Worm (Caenorhabditis elegans) whole organism, young adult: ENCODE measurements around the gene sru-37.
A peak's percentile ranks its signal among the peaks of the same experiment; 100 is the strongest.

Source experiments
- B0261.1 ChIP-seq: sonication (generic microtip); optimal IDR thresholded peaks from 2 replicates; lab custom pipeline; 2016; ENCODE audit warnings: mild to moderate bottlenecking, missing genetic modification characterization, moderate library complexity, missing compliant biosample characterization
- F49E8.2 ChIP-seq: sonication (generic microtip); optimal IDR thresholded peaks from 3 replicates; lab custom pipeline; 2017; ENCODE audit warnings: missing genetic modification characterization, mild to moderate bottlenecking, missing compliant biosample characterization, antibody characterized with exemption, moderate library complexity; ENCODE audit not compliant: insufficient read depth
- F57A8.1 ChIP-seq: fragments of 200-800 bp; sonication (Bioruptor generic); optimal IDR thresholded peaks from 2 replicates; lab custom pipeline; 2018; ENCODE audit warnings: mild to moderate bottlenecking, missing genetic modification characterization, moderate library complexity, missing compliant biosample characterization
- Y53G8AR.9 ChIP-seq: fragments of 200-800 bp; sonication (Bioruptor generic); conservative IDR thresholded peaks from 2 replicates; pipeline ENCODE4 v1.3.6; 2022; ENCODE audit warnings: missing genetic modification reagents, missing genetic modification characterization, missing compliant biosample characterization
- aptf-2 ChIP-seq: fragments of 200-800 bp; sonication (Bioruptor generic); conservative IDR thresholded peaks from 2 replicates; pipeline ENCODE4 v1.3.6; 2022; ENCODE audit warnings: missing genetic modification reagents, missing genetic modification characterization, missing compliant biosample characterization
- atf-7 ChIP-seq: sonication (generic microtip); optimal IDR thresholded peaks from 2 replicates; lab custom pipeline; 2017; ENCODE audit warnings: mild to moderate bottlenecking, missing genetic modification characterization, missing compliant biosample characterization
- bed-2 ChIP-seq: fragments of 200-800 bp; sonication (Bioruptor generic); IDR thresholded peaks from 2 replicates; pipeline ENCODE4 v1.3.6; 2022; ENCODE audit warnings: missing genetic modification reagents, missing genetic modification characterization, missing compliant biosample characterization
- cebp-1 ChIP-seq, 2 experiments: fragments of 200-800 bp in 1 of 2; sonication (Bioruptor generic) in 1 of 2; sonication (generic microtip) in 1 of 2; IDR thresholded peaks in 1 of 2; optimal IDR thresholded peaks in 1 of 2; 2 replicates each; pipeline versions ENCODE4 v1.3.6 to Lab custom; 2017 to 2022; ENCODE audit warnings: missing compliant biosample characterization in 2 of 2, missing genetic modification characterization in 2 of 2, mild to moderate bottlenecking in 1 of 2, missing genetic modification reagents in 1 of 2, moderate library complexity in 1 of 2
- ceh-40 ChIP-seq: fragments of 200-800 bp; sonication (Bioruptor generic); IDR thresholded peaks from 2 replicates; pipeline ENCODE4 v1.3.6; 2022; ENCODE audit warnings: missing genetic modification characterization, missing compliant biosample characterization
- ekl-4 ChIP-seq: fragments of 200-800 bp; sonication (Bioruptor generic); IDR thresholded peaks from 2 replicates; pipeline ENCODE4 v1.3.6; 2022; ENCODE audit warnings: missing genetic modification reagents, missing genetic modification characterization, missing compliant biosample characterization
- gei-17 ChIP-seq: fragments of 200-800 bp; sonication (Bioruptor generic); optimal IDR thresholded peaks from 2 replicates; lab custom pipeline; 2018; ENCODE audit warnings: mild to moderate bottlenecking, missing genetic modification characterization, missing compliant biosample characterization
- lin-35 ChIP-seq, 3 experiments: fragments of 150-350 bp in 2 of 3; sonication (generic microtip) in 1 of 3; optimal IDR thresholded peaks; 2 replicates each; lab custom pipeline; 2014 to 2018; ENCODE audit warnings: missing biosample characterization in 3 of 3, missing genetic modification characterization in 3 of 3, missing genetic modification reagents in 3 of 3
- lsl-1 ChIP-seq: fragments of 200-800 bp; sonication (Bioruptor generic); optimal IDR thresholded peaks from 2 replicates; lab custom pipeline; 2018; ENCODE audit warnings: mild to moderate bottlenecking, missing genetic modification characterization, moderate library complexity, missing compliant biosample characterization
- mes-4 ChIP-seq: sonication (generic microtip); optimal IDR thresholded peaks from 2 replicates; lab custom pipeline; 2016; ENCODE audit warnings: missing genotype, missing genetic modification characterization, missing compliant biosample characterization
- nfyb-1 ChIP-seq: fragments of 200-800 bp; sonication (Bioruptor generic); IDR thresholded peaks from 2 replicates; pipeline ENCODE4 v1.3.6; 2022; ENCODE audit warnings: missing genetic modification reagents, missing genetic modification characterization, missing compliant biosample characterization
- pbrm-1 ChIP-seq: fragments of 200-800 bp; sonication (Bioruptor generic); IDR thresholded peaks from 2 replicates; pipeline ENCODE4 v1.3.6; 2022; ENCODE audit warnings: missing genetic modification reagents, missing genetic modification characterization, missing compliant biosample characterization
- rcor-1 ChIP-seq: fragments of 200-800 bp; sonication (Bioruptor generic); IDR thresholded peaks from 2 replicates; pipeline ENCODE4 v1.3.6; 2022; ENCODE audit warnings: missing genetic modification reagents, missing genetic modification characterization, missing compliant biosample characterization
- rec-8 ChIP-seq, 2 experiments: sonication (generic microtip); optimal IDR thresholded peaks; 2 replicates each; lab custom pipeline; 2016; ENCODE audit warnings: mild to moderate bottlenecking in 2 of 2, missing genetic modification characterization in 2 of 2, missing genetic modification reagents in 2 of 2, missing genotype in 2 of 2, missing biosample characterization in 1 of 2, missing compliant biosample characterization in 1 of 2, moderate library complexity in 1 of 2
- snpc-1.1 ChIP-seq: sonication (generic microtip); optimal IDR thresholded peaks from 2 replicates; lab custom pipeline; 2017; ENCODE audit warnings: missing genetic modification characterization, mild to moderate bottlenecking, missing compliant biosample characterization, antibody characterized with exemption, moderate library complexity, missing genotype, missing genetic modification reagents; ENCODE audit not compliant: insufficient read depth
- zim-3 ChIP-seq: sonication (generic microtip); optimal IDR thresholded peaks from 2 replicates; lab custom pipeline; 2017; ENCODE audit warnings: mild to moderate bottlenecking, missing genetic modification characterization, moderate library complexity, missing compliant biosample characterization

Gene sru-37

ce11 chrV:9843376-9843916, 38.2 kb downstream of the sru-37 start, which contains the start of gene sru-8:
Gene sru-8, plus strand, starts transcription at chrV:9843866.
- TF ChIP-seq B0261.1 (tag; lab: Kevin White, UChicago) (no peak), lin-35 (GFP tag; optimal IDR thresholded peaks at IDR 0.05; lab: Kevin White, UChicago) (no peak), ceh-40 (no peak), lsl-1 (GFP tag; lab: Kevin White, UChicago) (no peak), gei-17 (GFP tag; lab: Kevin White, UChicago) (no peak), atf-7 (tag; lab: Kevin White, UChicago) (no peak), cebp-1 (GFP tag; IDR thresholded peaks at IDR 0.05; lab: Robert Waterston, UW) (no peak), cebp-1 (tag; optimal IDR thresholded peaks at IDR 0.05; lab: Kevin White, UChicago) (no peak), snpc-1.1 (tag; lab: Kevin White, UChicago) (no peak), nfyb-1 (GFP tag; lab: Robert Waterston, UW) (no peak), mes-4 (no peak), bed-2 (no peak), pbrm-1 (GFP tag; lab: Robert Waterston, UW) (no peak), aptf-2 (GFP tag; lab: Robert Waterston, UW) (no peak)

ce11 chrV:9848576-9848975, 43.3 kb downstream of the sru-37 start:
- TF ChIP-seq aptf-2 (GFP tag; lab: Robert Waterston, UW): no peak
- TF ChIP-seq F49E8.2 (tag; lab: Kevin White, UChicago): no peak
- TF ChIP-seq F57A8.1 (GFP tag; lab: Kevin White, UChicago): no peak
- no peak for TF ChIP-seq zim-3 (tag; lab: Kevin White, UChicago)
- no peak for TF ChIP-seq rec-8 (tag; optimal IDR thresholded peaks at IDR 0.05; lab: Kevin White, UChicago)
- no peak for TF ChIP-seq rcor-1 (GFP tag; lab: Robert Waterston, UW)
- TF ChIP-seq Y53G8AR.9: no peak
- no peak for TF ChIP-seq ekl-4 (GFP tag; lab: Robert Waterston, UW)

ce11 chrV:9853801-9854200, 48.5 kb downstream of the sru-37 start:
- TF ChIP-seq lin-35 (GFP tag; optimal IDR thresholded peaks at IDR 0.05; lab: Kevin White, UChicago) (peak in 1 of 3 experiments; percentile 2), F49E8.2 (tag; lab: Kevin White, UChicago) (no peak)
